Worm (Caenorhabditis elegans) whole organism, late embryonic: ENCODE measurements around the gene delm-1.

Experiments used
- F13H6.1 ChIP-seq: sonication (generic microtip); optimal IDR thresholded peaks from 2 replicates; lab custom pipeline; 2016; ENCODE audit warnings: missing genetic modification characterization, missing compliant biosample characterization
- ceh-2 ChIP-seq: sonication (generic microtip); optimal IDR thresholded peaks from 2 replicates; lab custom pipeline; 2016; ENCODE audit warnings: missing genotype, missing genetic modification characterization, missing compliant biosample characterization
- ets-4 ChIP-seq: sonication (generic microtip); optimal IDR thresholded peaks from 2 replicates; lab custom pipeline; 2016; ENCODE audit warnings: missing genetic modification characterization, missing compliant biosample characterization
- hlh-13 ChIP-seq: fragments of 200-800 bp; sonication (Bioruptor generic); optimal IDR thresholded peaks from 2 replicates; lab custom pipeline; 2018; ENCODE audit warnings: mild to moderate bottlenecking, missing genetic modification characterization, missing compliant biosample characterization

ce11 chrIV:9098942-9099341, 36.3 kb downstream of the delm-1 start, which contains the start of gene gldi-10:
- TF ChIP-seq hlh-13 (GFP tag; lab: Kevin White, UChicago) (no peak), ets-4 (no peak), ceh-2 (tag; lab: Kevin White, UChicago) (no peak), F13H6.1 (tag; lab: Kevin White, UChicago) (no peak)
